Worm (Caenorhabditis elegans) whole organism, L4 larva: ENCODE data around the gene C39B5.5.

Source experiments
- attf-4 ChIP-seq: sonication (generic microtip); optimal IDR thresholded peaks from 3 replicates; lab custom pipeline; 2017; ENCODE audit warnings: missing biosample characterization, missing genetic modification characterization
- dpl-1 ChIP-seq: fragments of 150-350 bp; optimal IDR thresholded peaks from 2 replicates; lab custom pipeline; 2014; ENCODE audit warnings: missing biosample characterization, missing genetic modification reagents, missing genetic modification characterization
- hlh-30 ChIP-seq: sonication (generic microtip); optimal IDR thresholded peaks from 2 replicates; lab custom pipeline; 2017; ENCODE audit warnings: antibody characterized with exemption, mild to moderate bottlenecking, missing genetic modification characterization, missing compliant biosample characterization; ENCODE audit not compliant: insufficient read depth
- lin-13 ChIP-seq: fragments of 150-350 bp; optimal IDR thresholded peaks from 2 replicates; lab custom pipeline; 2014; ENCODE audit warnings: missing biosample characterization, missing genetic modification reagents, missing genetic modification characterization
- lin-15B ChIP-seq: fragments of 150-350 bp; sonication (generic microtip); optimal IDR thresholded peaks from 3 replicates; lab custom pipeline; 2014; ENCODE audit warnings: missing biosample characterization, missing genetic modification characterization
- nhr-6 ChIP-seq: fragments of 150-350 bp; optimal IDR thresholded peaks from 2 replicates; lab custom pipeline; 2014; ENCODE audit warnings: missing biosample characterization, missing genetic modification characterization
- skn-1 ChIP-seq: fragments of 150-350 bp; optimal IDR thresholded peaks from 2 replicates; lab custom pipeline; 2014; ENCODE audit warnings: missing biosample characterization, missing genetic modification characterization
- spr-3 ChIP-seq: fragments of 200-800 bp; sonication (Bioruptor generic); optimal IDR thresholded peaks from 2 replicates; lab custom pipeline; 2018; ENCODE audit warnings: mild to moderate bottlenecking, missing genetic modification characterization, missing compliant biosample characterization
- tag-97 ChIP-seq: fragments of 200-800 bp; sonication (Bioruptor generic); IDR thresholded peaks from 2 replicates; pipeline ENCODE4 v1.3.6; 2022; ENCODE audit warnings: missing genetic modification characterization, missing compliant biosample characterization
- unc-39 ChIP-seq: sonication (generic microtip); optimal IDR thresholded peaks from 2 replicates; lab custom pipeline; 2017; ENCODE audit warnings: missing biosample characterization, missing genetic modification characterization
- zag-1 ChIP-seq: fragments of 150-350 bp; optimal IDR thresholded peaks from 2 replicates; lab custom pipeline; 2014; ENCODE audit warnings: missing biosample characterization, missing genetic modification characterization
- ztf-11 ChIP-seq: fragments of 150-350 bp; optimal IDR thresholded peaks from 2 replicates; lab custom pipeline; 2014; ENCODE audit warnings: missing biosample characterization, missing genetic modification characterization

DNA sequence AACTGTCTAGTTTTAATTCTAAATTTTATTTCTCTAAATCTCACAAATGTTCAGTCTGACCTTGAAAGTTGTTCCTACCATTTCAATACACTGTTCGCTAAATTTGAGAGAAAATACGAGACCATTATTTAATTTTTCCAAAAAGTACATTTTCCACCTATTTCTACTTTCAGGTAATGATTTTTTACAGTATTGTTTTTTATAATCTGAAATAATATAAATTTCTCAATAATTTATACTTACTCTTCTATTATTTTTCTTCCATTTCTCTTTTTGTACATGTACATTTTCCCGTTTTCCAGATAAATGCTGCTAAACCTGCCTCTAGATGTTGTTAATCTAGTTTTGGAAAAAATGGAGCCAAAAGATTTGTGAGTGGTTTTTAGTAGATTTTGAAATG is 19.4 kb downstream of the C39B5.5 start, which contains the start of gene fbxa-62:
- TF ChIP-seq spr-3 (GFP tag; lab: Kevin White, UChicago) (no peak), zag-1 (no peak), ztf-11 (tag; lab: Kevin White, UChicago) (no peak), skn-1 (tag; lab: Kevin White, UChicago) (no peak), tag-97 (no peak), unc-39 (no peak), nhr-6 (no peak), lin-15B (no peak), dpl-1 (GFP tag; lab: Kevin White, UChicago) (no peak), lin-13 (GFP tag; lab: Kevin White, UChicago) (no peak), hlh-30 (tag; lab: Kevin White, UChicago) (no peak), attf-4 (tag; lab: Kevin White, UChicago) (no peak)
